Fruit fly (Drosophila melanogaster) whole organism, embryonic: ENCODE results near the gene CG2256.

ENCODE experiments used
- BEAF-32 ChIP-seq: fragments of 200-800 bp; sonication (Bioruptor generic); optimal IDR thresholded peaks from 3 replicates; lab custom pipeline; 2017; ENCODE audit warnings: missing biosample characterization, missing genetic modification characterization, mild to moderate bottlenecking, moderate library complexity, missing genetic modification reagents
- CG10209 ChIP-seq: fragments of 200-800 bp; sonication (Bioruptor generic); optimal IDR thresholded peaks from 3 replicates; lab custom pipeline; 2017; ENCODE audit warnings: missing biosample characterization, mild to moderate bottlenecking, missing genetic modification characterization, missing genetic modification reagents
- CG10565 ChIP-seq: fragments of 200-800 bp; sonication (Bioruptor generic); optimal IDR thresholded peaks from 3 replicates; lab custom pipeline; 2016; ENCODE audit warnings: missing biosample characterization, mild to moderate bottlenecking, missing genetic modification characterization
- CG11504 ChIP-seq: fragments of 200-800 bp; sonication (Bioruptor generic); optimal IDR thresholded peaks from 3 replicates; lab custom pipeline; 2019; ENCODE audit warnings: missing biosample characterization, mild to moderate bottlenecking, missing genetic modification characterization, moderate library complexity
- CG12299 ChIP-seq: fragments of 200-800 bp; sonication (Bioruptor generic); optimal IDR thresholded peaks from 2 replicates; lab custom pipeline; 2018; ENCODE audit warnings: missing biosample characterization, mild to moderate bottlenecking, missing genetic modification characterization
- CG12659 ChIP-seq: fragments of 200-800 bp; sonication (Bioruptor generic); optimal IDR thresholded peaks from 3 replicates; lab custom pipeline; 2017; ENCODE audit warnings: mild to moderate bottlenecking, missing biosample characterization, missing genetic modification reagents, missing genetic modification characterization
- CG12942 ChIP-seq: fragments of 200-800 bp; sonication (Bioruptor generic); optimal IDR thresholded peaks from 3 replicates; lab custom pipeline; 2016; ENCODE audit warnings: missing biosample characterization, missing genetic modification characterization
- CG13123 ChIP-seq: fragments of 200-800 bp; sonication (Bioruptor generic); optimal IDR thresholded peaks from 2 replicates; lab custom pipeline; 2016; ENCODE audit warnings: missing biosample characterization, missing genetic modification characterization
- CG14667 ChIP-seq: fragments of 200-800 bp; sonication (Bioruptor generic); IDR thresholded peaks from 2 replicates; pipeline ENCODE4 v1.3.6; 2022; ENCODE audit warnings: missing biosample characterization, missing genetic modification characterization
- CG15011 ChIP-seq: fragments of 200-800 bp; sonication (Bioruptor generic); optimal IDR thresholded peaks from 3 replicates; lab custom pipeline; 2018; ENCODE audit warnings: missing biosample characterization, mild to moderate bottlenecking, missing genetic modification characterization
- CG15696 ChIP-seq: fragments of 200-800 bp; sonication (Bioruptor generic); optimal IDR thresholded peaks from 2 replicates; lab custom pipeline; 2019; ENCODE audit warnings: missing biosample characterization, mild to moderate bottlenecking, missing genetic modification characterization, moderate library complexity
- CG17359 ChIP-seq: fragments of 200-800 bp; sonication (Bioruptor generic); optimal IDR thresholded peaks from 3 replicates; lab custom pipeline; 2018; ENCODE audit warnings: missing biosample characterization, mild to moderate bottlenecking, missing genetic modification characterization, moderate library complexity
- CG17361 ChIP-seq: fragments of 200-800 bp; sonication (Bioruptor generic); IDR thresholded peaks from 3 replicates; pipeline ENCODE4 v1.3.6; 2022; ENCODE audit warnings: missing biosample characterization, missing genetic modification characterization
- CG1832 ChIP-seq: fragments of 200-800 bp; sonication (Bioruptor generic); optimal IDR thresholded peaks from 2 replicates; lab custom pipeline; 2017; ENCODE audit warnings: missing biosample characterization, mild to moderate bottlenecking, missing genetic modification characterization, inconsistent platforms
- CG32772 ChIP-seq: fragments of 200-800 bp; sonication (Bioruptor generic); IDR thresholded peaks from 2 replicates; pipeline ENCODE4 v1.3.6; 2022; ENCODE audit warnings: missing biosample characterization, missing genetic modification characterization
- CG42726 ChIP-seq: fragments of 200-800 bp; sonication (Bioruptor generic); IDR thresholded peaks from 2 replicates; pipeline ENCODE4 v1.3.6; 2022; ENCODE audit warnings: missing biosample characterization, missing genetic modification characterization; ENCODE audit not compliant: partially characterized antibody
- CG5180 ChIP-seq: fragments of 200-800 bp; sonication (Bioruptor generic); optimal IDR thresholded peaks from 3 replicates; lab custom pipeline; 2017; ENCODE audit warnings: missing biosample characterization, missing genetic modification characterization, mild to moderate bottlenecking, moderate library complexity, missing genetic modification reagents
- CG6813 ChIP-seq: fragments of 200-800 bp; sonication (Bioruptor generic); optimal IDR thresholded peaks from 2 replicates; lab custom pipeline; 2017; ENCODE audit warnings: missing biosample characterization, missing genetic modification characterization, mild to moderate bottlenecking, moderate library complexity, missing genetic modification reagents
- CG8478 ChIP-seq: fragments of >200 bp; optimal IDR thresholded peaks from 2 replicates; lab custom pipeline; 2018
- CG9609 ChIP-seq: fragments of 200-800 bp; sonication (Bioruptor generic); optimal IDR thresholded peaks from 3 replicates; lab custom pipeline; 2016; ENCODE audit warnings: missing biosample characterization, missing genetic modification characterization
- CG9797 ChIP-seq: fragments of 200-800 bp; sonication (Bioruptor generic); optimal IDR thresholded peaks from 3 replicates; lab custom pipeline; 2018; ENCODE audit warnings: missing biosample characterization, mild to moderate bottlenecking, missing genetic modification characterization
- CrebB ChIP-seq: fragments of 200-800 bp; sonication (Bioruptor generic); optimal IDR thresholded peaks from 3 replicates; lab custom pipeline; 2018; ENCODE audit warnings: missing biosample characterization, mild to moderate bottlenecking, missing genetic modification characterization
- Dfd ChIP-seq, 2 experiments: fragments of >200 bp; optimal IDR thresholded peaks; 2 replicates each; lab custom pipeline; 2017; ENCODE audit warnings: missing biosample characterization in 2 of 2, missing genetic modification characterization in 2 of 2
- Dip2 ChIP-seq: fragments of 200-800 bp; sonication (Bioruptor generic); IDR thresholded peaks from 2 replicates; pipeline ENCODE4 v1.3.6; 2022; ENCODE audit warnings: missing biosample characterization, missing genetic modification characterization
- Ets65A ChIP-seq: fragments of 200-800 bp; sonication (Bioruptor generic); peaks from one replicate; lab custom pipeline; 2016; ENCODE audit warnings: missing biosample characterization, missing genetic modification characterization
- HmgD ChIP-seq: fragments of 200-800 bp; sonication (Bioruptor generic); optimal IDR thresholded peaks from 3 replicates; lab custom pipeline; 2016; ENCODE audit warnings: missing biosample characterization, missing genetic modification characterization
- Nf-YA ChIP-seq: fragments of 200-800 bp; sonication (Bioruptor generic); IDR thresholded peaks from 2 replicates; pipeline ENCODE4 v1.3.6; 2022; ENCODE audit warnings: missing biosample characterization, missing genetic modification characterization
- Oaz ChIP-seq: fragments of 200-800 bp; sonication (Bioruptor generic); IDR thresholded peaks from 2 replicates; pipeline ENCODE4 v1.3.6; 2022; ENCODE audit warnings: missing biosample characterization, missing genetic modification characterization
- PHDP ChIP-seq: fragments of 200-800 bp; sonication (Bioruptor generic); optimal IDR thresholded peaks from 3 replicates; lab custom pipeline; 2018; ENCODE audit warnings: missing biosample characterization, mild to moderate bottlenecking, missing genetic modification characterization, moderate library complexity
- Sox100B ChIP-seq: fragments of 200-800 bp; sonication (Bioruptor generic); optimal IDR thresholded peaks from 3 replicates; lab custom pipeline; 2018; ENCODE audit warnings: missing biosample characterization, mild to moderate bottlenecking, missing genetic modification characterization
- YL-1 ChIP-seq: fragments of 200-800 bp; sonication (Bioruptor generic); optimal IDR thresholded peaks from 3 replicates; lab custom pipeline; 2017; ENCODE audit warnings: missing biosample characterization, mild to moderate bottlenecking, missing genetic modification characterization
- ash1 ChIP-seq: fragments of 200-800 bp; sonication (Bioruptor generic); optimal IDR thresholded peaks from 2 replicates; lab custom pipeline; 2018; ENCODE audit warnings: missing biosample characterization, mild to moderate bottlenecking, missing genetic modification characterization
- bowl ChIP-seq: fragments of 200-800 bp; sonication (Bioruptor generic); IDR thresholded peaks from 2 replicates; pipeline ENCODE4 v1.3.6; 2022; ENCODE audit warnings: missing biosample characterization, missing genetic modification characterization
- chinmo ChIP-seq: fragments of 200-800 bp; sonication (Bioruptor generic); IDR thresholded peaks from 4 replicates; pipeline ENCODE4 v1.3.6; 2022; ENCODE audit warnings: missing biosample characterization, missing genetic modification characterization; ENCODE audit not compliant: partially characterized antibody
- da ChIP-seq: fragments of 200-800 bp; sonication (Bioruptor generic); optimal IDR thresholded peaks from 2 replicates; lab custom pipeline; 2016; ENCODE audit warnings: missing biosample characterization, missing genetic modification characterization
- dmrt99B ChIP-seq: fragments of 200-800 bp; sonication (Bioruptor generic); optimal IDR thresholded peaks from 2 replicates; lab custom pipeline; 2018; ENCODE audit warnings: missing biosample characterization, mild to moderate bottlenecking, missing genetic modification characterization, moderate library complexity
- dysf ChIP-seq: fragments of 200-800 bp; sonication (Bioruptor generic); IDR thresholded peaks from 3 replicates; pipeline ENCODE4 v1.3.6; 2022; ENCODE audit warnings: missing biosample characterization, missing genetic modification characterization
- jumu ChIP-seq: fragments of 200-800 bp; sonication (Bioruptor generic); optimal IDR thresholded peaks from 3 replicates; lab custom pipeline; 2016; ENCODE audit warnings: missing biosample characterization, missing genetic modification characterization
- lmd ChIP-seq: fragments of 200-800 bp; sonication (Bioruptor generic); IDR thresholded peaks from 2 replicates; pipeline ENCODE4 v1.3.6; 2022; ENCODE audit warnings: missing biosample characterization, missing genetic modification characterization
- nom ChIP-seq: fragments of 200-800 bp; sonication (Bioruptor generic); optimal IDR thresholded peaks from 2 replicates; lab custom pipeline; 2017; ENCODE audit warnings: missing biosample characterization, missing genetic modification characterization, mild to moderate bottlenecking, moderate library complexity, missing genetic modification reagents
- onecut ChIP-seq: fragments of 200-800 bp; sonication (Bioruptor generic); IDR thresholded peaks from 2 replicates; pipeline ENCODE4 v1.3.6; 2022; ENCODE audit warnings: missing biosample characterization, missing genetic modification characterization
- peb ChIP-seq: fragments of 200-800 bp; sonication (Bioruptor generic); IDR thresholded peaks from 2 replicates; pipeline ENCODE4 v1.3.6; 2022; ENCODE audit warnings: missing biosample characterization, missing genetic modification characterization
- pho ChIP-seq: fragments of 200-800 bp; sonication (Bioruptor generic); optimal IDR thresholded peaks from 2 replicates; lab custom pipeline; 2016; ENCODE audit warnings: missing biosample characterization, missing genetic modification characterization
- phol ChIP-seq: fragments of 200-800 bp; sonication (Bioruptor generic); optimal IDR thresholded peaks from 3 replicates; lab custom pipeline; 2018; ENCODE audit warnings: missing biosample characterization, mild to moderate bottlenecking, missing genetic modification characterization, moderate library complexity
- prd ChIP-seq, 3 experiments: fragments of >200 bp in 2 of 3; fragments of 200-800 bp in 1 of 3; sonication (Bioruptor generic) in 1 of 3; optimal IDR thresholded peaks in 2 of 3; IDR thresholded peaks in 1 of 3; 2 replicates in 2 of 3; 3 replicates in 1 of 3; pipeline versions ENCODE4 v1.3.6 to Lab custom; 2017 to 2022; ENCODE audit warnings: missing biosample characterization in 1 of 3, missing genetic modification characterization in 1 of 3
- rib ChIP-seq: fragments of 200-800 bp; sonication (Bioruptor generic); IDR thresholded peaks from 2 replicates; pipeline ENCODE4 v1.3.6; 2022; ENCODE audit warnings: missing biosample characterization, missing genetic modification characterization
- sima ChIP-seq: fragments of 200-800 bp; sonication (Bioruptor generic); optimal IDR thresholded peaks from 2 replicates; lab custom pipeline; 2016; ENCODE audit warnings: missing biosample characterization, missing genetic modification characterization
- ssp ChIP-seq: fragments of 200-800 bp; sonication (Bioruptor generic); IDR thresholded peaks from 2 replicates; pipeline ENCODE4 v1.3.6; 2022; ENCODE audit warnings: missing biosample characterization, missing genetic modification characterization
- vvl ChIP-seq: fragments of 200-800 bp; sonication (Bioruptor generic); IDR thresholded peaks from 2 replicates; pipeline ENCODE4 v1.3.6; 2022; ENCODE audit warnings: missing biosample characterization, missing genetic modification characterization
- zen2 ChIP-seq: fragments of 200-800 bp; sonication (Bioruptor generic); IDR thresholded peaks from 3 replicates; pipeline ENCODE4 v1.3.6; 2022; ENCODE audit warnings: missing biosample characterization, missing genetic modification characterization; ENCODE audit not compliant: partially characterized antibody
- zfh1 ChIP-seq: fragments of 200-800 bp; sonication (Bioruptor generic); IDR thresholded peaks from 3 replicates; pipeline ENCODE4 v1.3.6; 2022; ENCODE audit warnings: missing biosample characterization, missing genetic modification characterization

Gene CG2256

dm6 chrX:8060921-8061270 lies 26.1 kb downstream of the CG2256 start (continued):
- TF ChIP-seq CG17361 (GFP tag; lab: Robert Waterston, UW) (no peak), CG11504 (tag; lab: Kevin White, UChicago) (no peak), CG42726 (GFP tag; lab: Robert Waterston, UW) (no peak), dmrt99B (tag; lab: Kevin White, UChicago) (no peak), pho (no peak), peb (GFP tag; lab: Robert Waterston, UW) (0 out of 2 replicates have a peak, but pooled peaks have one; percentile 21), Oaz (GFP tag; lab: Robert Waterston, UW) (no peak), vvl (peak; percentile 7; the same call in 1 of the 2 replicates), Dip2 (GFP tag; lab: Robert Waterston, UW) (no peak), CG6813 (GFP tag; lab: Kevin White, UChicago) (no peak), dysf (no peak), Sox100B (GFP tag; lab: Kevin White, UChicago) (no peak), CG9609 (no peak), CG12942 (GFP tag; lab: Kevin White, UChicago) (no peak), rib (GFP tag; lab: Robert Waterston, UW) (peak; percentile 75), zen2 (GFP tag; lab: Robert Waterston, UW) (no peak; the same call in 2 of the 3 replicates), chinmo (GFP tag; lab: Robert Waterston, UW) (peak; percentile 50; the same call in 1 of the 4 replicates), ash1 (GFP tag; lab: Kevin White, UChicago) (no peak), CG17359 (no peak), CG10565 (GFP tag; lab: Kevin White, UChicago) (no peak), CG15696 (tag; lab: Kevin White, UChicago) (no peak), bowl (GFP tag; lab: Robert Waterston, UW) (no peak), YL-1 (GFP tag; lab: Kevin White, UChicago) (peak; percentile 71), BEAF-32 (no peak), CG14667 (GFP tag; lab: Robert Waterston, UW) (no peak), Nf-YA (GFP tag; lab: Robert Waterston, UW) (no peak), CG15011 (no peak), CG12659 (GFP tag; lab: Kevin White, UChicago) (no peak), CG12299 (tag; lab: Kevin White, UChicago) (no peak), prd (optimal IDR thresholded peaks at IDR 0.05; lab: Kevin White, UChicago) (no peak), prd (GFP tag; IDR thresholded peaks at IDR 0.05; lab: Robert Waterston, UW) (no peak), CG32772 (GFP tag; lab: Robert Waterston, UW) (peak; percentile 88), PHDP (tag; lab: Kevin White, UChicago) (no peak), Dfd (GFP tag; optimal IDR thresholded peaks at IDR 0.05; lab: Kevin White, UChicago) (peak in 1 of 2 experiments; percentile 52), CrebB (no peak), phol (peak; percentile 41), zfh1 (GFP tag; lab: Robert Waterston, UW) (no peak), CG8478 (lab: Kevin White, UChicago) (peak; percentile 99), Ets65A (GFP tag; lab: Kevin White, UChicago) (no peak), CG10209 (GFP tag; lab: Kevin White, UChicago) (no peak), CG1832 (GFP tag; lab: Kevin White, UChicago) (peak; percentile 98), CG5180 (GFP tag; lab: Kevin White, UChicago) (no peak), nom (GFP tag; lab: Kevin White, UChicago) (peak; percentile 4), CG13123 (GFP tag; lab: Kevin White, UChicago) (no peak), sima (no peak), HmgD (GFP tag; lab: Kevin White, UChicago) (no peak), CG9797 (no peak), onecut (GFP tag; lab: Robert Waterston, UW) (no peak), da (no peak), lmd (GFP tag; lab: Robert Waterston, UW) (no peak), ssp (GFP tag; lab: Robert Waterston, UW) (no peak), jumu (GFP tag; lab: Kevin White, UChicago) (no peak)
